Fruit fly (Drosophila melanogaster) whole organism, prepupa: Measurements from ENCODE around the gene CG3306.

Experiments
- CG10669 ChIP-seq: fragments of 200-800 bp; sonication (Bioruptor generic); optimal IDR thresholded peaks from 3 replicates; lab custom pipeline; 2018; ENCODE audit warnings: missing biosample characterization, mild to moderate bottlenecking, missing genetic modification characterization, moderate library complexity
- CG1621 ChIP-seq: fragments of 200-800 bp; sonication (Bioruptor generic); optimal IDR thresholded peaks from 3 replicates; lab custom pipeline; 2018; ENCODE audit warnings: missing biosample characterization, mild to moderate bottlenecking, missing genetic modification characterization
- CG6792 ChIP-seq: fragments of 200-800 bp; sonication (Bioruptor generic); optimal IDR thresholded peaks from 3 replicates; lab custom pipeline; 2016; ENCODE audit warnings: missing biosample characterization, missing genetic modification characterization
- CG6854 ChIP-seq: fragments of 200-800 bp; sonication (Bioruptor generic); optimal IDR thresholded peaks from 2 replicates; lab custom pipeline; 2017; ENCODE audit warnings: missing biosample characterization, mild to moderate bottlenecking, missing genetic modification characterization
- Ets21C ChIP-seq: fragments of 200-800 bp; sonication (Bioruptor generic); optimal IDR thresholded peaks from 3 replicates; lab custom pipeline; 2016; ENCODE audit warnings: missing biosample characterization, missing genetic modification characterization
- dsx ChIP-seq: fragments of 200-800 bp; optimal IDR thresholded peaks from 3 replicates; lab custom pipeline; 2019; ENCODE audit warnings: missing biosample characterization, mild to moderate bottlenecking, missing genetic modification characterization, moderate library complexity; ENCODE audit not compliant: poor library complexity, severe bottlenecking
- fd85E ChIP-seq: fragments of 200-800 bp; sonication (Bioruptor generic); optimal IDR thresholded peaks from 3 replicates; lab custom pipeline; 2016; ENCODE audit warnings: missing biosample characterization, missing genetic modification characterization
- fkh ChIP-seq: fragments of 200-800 bp; sonication (Bioruptor generic); optimal IDR thresholded peaks from 3 replicates; lab custom pipeline; 2017; ENCODE audit warnings: missing biosample characterization, mild to moderate bottlenecking, missing genetic modification characterization, moderate library complexity
- salr ChIP-seq, 2 experiments: fragments of 200-800 bp; sonication (Bioruptor generic); optimal IDR thresholded peaks; 3 replicates each; lab custom pipeline; 2016 to 2018; ENCODE audit warnings: missing biosample characterization in 2 of 2, missing genetic modification characterization in 2 of 2, mild to moderate bottlenecking in 1 of 2
- svp ChIP-seq: fragments of 200-800 bp; sonication (Bioruptor generic); peaks from one replicate; lab custom pipeline; 2016; ENCODE audit warnings: missing biosample characterization, missing genetic modification characterization

dm6 chr3L:9571629-9572028, 29.7 kb upstream of the CG3306 start:
- TF ChIP-seq fkh (no peak), salr (GFP tag; optimal IDR thresholded peaks at IDR 0.05; lab: Kevin White, UChicago) (no peak), fd85E (GFP tag; lab: Kevin White, UChicago) (no peak), CG6854 (GFP tag; lab: Kevin White, UChicago) (no peak), svp (GFP tag; lab: Kevin White, UChicago) (no peak), dsx (GFP tag; lab: Kevin White, UChicago) (no peak), CG1621 (tag; lab: Kevin White, UChicago) (no peak), Ets21C (GFP tag; lab: Kevin White, UChicago) (no peak), CG6792 (GFP tag; lab: Kevin White, UChicago) (no peak), CG10669 (GFP tag; lab: Kevin White, UChicago) (no peak)
